Worm (Caenorhabditis elegans) whole organism, L4 larva: ENCODE results near the gene F36H1.12.

Source experiments
- F10B5.3 ChIP-seq: sonication (generic microtip); optimal IDR thresholded peaks from 2 replicates; lab custom pipeline; 2016; ENCODE audit warnings: mild to moderate bottlenecking, missing genetic modification characterization, missing compliant biosample characterization
- F26F4.8 ChIP-seq: fragments of 200-800 bp; sonication (Bioruptor generic); conservative IDR thresholded peaks from 2 replicates; pipeline ENCODE4 v1.3.6; 2022; ENCODE audit warnings: missing genetic modification characterization, missing compliant biosample characterization
- F37D6.2 ChIP-seq: sonication (generic microtip); optimal IDR thresholded peaks from 2 replicates; lab custom pipeline; 2016; ENCODE audit warnings: mild to moderate bottlenecking, missing genetic modification characterization, missing compliant biosample characterization
- F49E8.2 ChIP-seq: sonication (generic microtip); optimal IDR thresholded peaks from 2 replicates; lab custom pipeline; 2016; ENCODE audit warnings: missing compliant biosample characterization, mild to moderate bottlenecking, missing genetic modification characterization, borderline replicate concordance
- ZK337.2 ChIP-seq: fragments of 200-800 bp; sonication (Bioruptor generic); IDR thresholded peaks from 2 replicates; pipeline ENCODE4 v1.3.6; 2022; ENCODE audit warnings: missing genetic modification reagents, missing genetic modification characterization, missing compliant biosample characterization
- ZK546.5 ChIP-seq, 2 experiments: sonication (generic microtip); optimal IDR thresholded peaks; 2 replicates each; lab custom pipeline; 2017; ENCODE audit warnings: missing biosample characterization in 2 of 2, missing genetic modification characterization in 2 of 2
- aha-1 ChIP-seq: fragments of 150-350 bp; peaks from one replicate; lab custom pipeline; 2014; ENCODE audit warnings: missing biosample characterization, missing genetic modification characterization
- arid-1 ChIP-seq: fragments of 200-800 bp; sonication (Bioruptor generic); conservative IDR thresholded peaks from 2 replicates; pipeline ENCODE4 v1.3.6; 2022; ENCODE audit warnings: missing genetic modification reagents, missing genetic modification characterization, missing compliant biosample characterization
- ceh-20 ChIP-seq: fragments of 200-800 bp; sonication (Bioruptor generic); IDR thresholded peaks from 2 replicates; pipeline ENCODE4 v1.3.6; 2022; ENCODE audit warnings: missing genetic modification reagents, missing genetic modification characterization, missing compliant biosample characterization
- ceh-44 ChIP-seq: fragments of 200-800 bp; sonication (Bioruptor generic); IDR thresholded peaks from 2 replicates; pipeline ENCODE4 v1.3.6; 2022; ENCODE audit warnings: missing genetic modification reagents, missing genetic modification characterization, missing compliant biosample characterization
- ceh-62 ChIP-seq: sonication (generic microtip); optimal IDR thresholded peaks from 2 replicates; lab custom pipeline; 2017; ENCODE audit warnings: missing biosample characterization, missing genetic modification characterization
- ctbp-1 ChIP-seq: fragments of 200-800 bp; sonication (Bioruptor generic); IDR thresholded peaks from 2 replicates; pipeline ENCODE4 v1.3.6; 2022; ENCODE audit warnings: missing genetic modification reagents, missing genetic modification characterization, missing compliant biosample characterization
- daf-8 ChIP-seq: fragments of 200-800 bp; sonication (Bioruptor generic); IDR thresholded peaks from 2 replicates; pipeline ENCODE4 v1.3.6; 2022; ENCODE audit warnings: missing genetic modification characterization, missing compliant biosample characterization
- fkh-10 ChIP-seq: fragments of 150-350 bp; optimal IDR thresholded peaks from 2 replicates; lab custom pipeline; 2014; ENCODE audit warnings: missing biosample characterization, missing genetic modification reagents, missing genetic modification characterization
- fos-1 ChIP-seq: fragments of 150-350 bp; optimal IDR thresholded peaks from 2 replicates; lab custom pipeline; 2014; ENCODE audit warnings: missing biosample characterization, missing genetic modification characterization
- hlh-30 ChIP-seq: sonication (generic microtip); optimal IDR thresholded peaks from 2 replicates; lab custom pipeline; 2017; ENCODE audit warnings: antibody characterized with exemption, mild to moderate bottlenecking, missing genetic modification characterization, missing compliant biosample characterization; ENCODE audit not compliant: insufficient read depth
- hmg-1.1 ChIP-seq: fragments of 200-800 bp; sonication (Bioruptor generic); IDR thresholded peaks from 2 replicates; pipeline ENCODE4 v1.3.6; 2022; ENCODE audit warnings: missing genetic modification reagents, missing genetic modification characterization, missing compliant biosample characterization
- jun-1 ChIP-seq: fragments of 150-350 bp; optimal IDR thresholded peaks from 2 replicates; lab custom pipeline; 2014; ENCODE audit warnings: missing biosample characterization, missing genetic modification reagents, missing genetic modification characterization
- lin-1 ChIP-seq: fragments of 200-800 bp; sonication (Bioruptor generic); IDR thresholded peaks from 2 replicates; pipeline ENCODE4 v1.3.6; 2022; ENCODE audit warnings: missing genetic modification reagents, missing genetic modification characterization, missing compliant biosample characterization
- lin-29 ChIP-seq: fragments of 200-800 bp; sonication (Bioruptor generic); IDR thresholded peaks from 2 replicates; pipeline ENCODE4 v1.3.6; 2022; ENCODE audit warnings: missing genetic modification reagents, missing genetic modification characterization, missing compliant biosample characterization
- madf-5 ChIP-seq, 2 experiments: fragments of 200-800 bp; sonication (Bioruptor generic); IDR thresholded peaks; 2 replicates each; pipeline ENCODE4 v1.3.6; 2022; ENCODE audit warnings: missing compliant biosample characterization in 2 of 2, missing genetic modification characterization in 2 of 2
- mdl-1 ChIP-seq, 2 experiments: fragments of 150-350 bp in 1 of 2; sonication (generic microtip) in 1 of 2; optimal IDR thresholded peaks; 2 replicates each; lab custom pipeline; 2014 to 2017; ENCODE audit warnings: missing biosample characterization in 2 of 2, missing genetic modification characterization in 2 of 2
- mes-2 ChIP-seq: sonication (generic microtip); optimal IDR thresholded peaks from 2 replicates; lab custom pipeline; 2016; ENCODE audit warnings: missing genotype, mild to moderate bottlenecking, missing genetic modification characterization, missing compliant biosample characterization; ENCODE audit not compliant: poor library complexity, severe bottlenecking
- mxl-2 ChIP-seq: fragments of 200-800 bp; sonication (Bioruptor generic); conservative IDR thresholded peaks from 2 replicates; pipeline ENCODE4 v1.3.6; 2022; ENCODE audit warnings: missing genetic modification reagents, missing genetic modification characterization, missing compliant biosample characterization
- nhr-102 ChIP-seq: sonication (generic microtip); optimal IDR thresholded peaks from 2 replicates; lab custom pipeline; 2016; ENCODE audit warnings: mild to moderate bottlenecking, missing genetic modification characterization, moderate library complexity, missing compliant biosample characterization
- nhr-111 ChIP-seq: fragments of 200-800 bp; sonication (Bioruptor generic); optimal IDR thresholded peaks from 2 replicates; lab custom pipeline; 2018; ENCODE audit warnings: mild to moderate bottlenecking, missing genetic modification characterization, missing compliant biosample characterization
- nhr-25 ChIP-seq: sonication (generic microtip); optimal IDR thresholded peaks from 2 replicates; lab custom pipeline; 2017; ENCODE audit warnings: missing genetic modification characterization, mild to moderate bottlenecking, missing compliant biosample characterization, antibody characterized with exemption, moderate library complexity, borderline replicate concordance; ENCODE audit not compliant: insufficient read depth
- nhr-28 ChIP-seq: fragments of 150-350 bp; optimal IDR thresholded peaks from 2 replicates; lab custom pipeline; 2014; ENCODE audit warnings: missing biosample characterization, missing genetic modification characterization
- nhr-41 ChIP-seq: fragments of 200-800 bp; sonication (Bioruptor generic); IDR thresholded peaks from 2 replicates; pipeline ENCODE4 v1.3.6; 2022; ENCODE audit warnings: missing genetic modification reagents, missing genetic modification characterization, missing compliant biosample characterization
- nhr-6 ChIP-seq: fragments of 150-350 bp; optimal IDR thresholded peaks from 2 replicates; lab custom pipeline; 2014; ENCODE audit warnings: missing biosample characterization, missing genetic modification characterization
- nhr-76 ChIP-seq: fragments of 150-350 bp; optimal IDR thresholded peaks from 2 replicates; lab custom pipeline; 2014; ENCODE audit warnings: missing biosample characterization, missing genetic modification characterization
- nhr-77 ChIP-seq: fragments of 150-350 bp; optimal IDR thresholded peaks from 2 replicates; lab custom pipeline; 2014; ENCODE audit warnings: missing biosample characterization, missing genetic modification characterization
- pha-4 ChIP-seq, 2 experiments: fragments of 150-350 bp in 1 of 2; fragments of 200-800 bp in 1 of 2; sonication (Bioruptor generic) in 1 of 2; IDR thresholded peaks in 1 of 2; optimal IDR thresholded peaks in 1 of 2; 2 replicates each; pipeline versions ENCODE4 v1.3.6 to Lab custom; 2014 to 2022; ENCODE audit warnings: missing genetic modification characterization in 2 of 2, missing genetic modification reagents in 2 of 2, missing biosample characterization in 1 of 2, missing compliant biosample characterization in 1 of 2
- pqm-1 ChIP-seq: sonication (generic microtip); optimal IDR thresholded peaks from 2 replicates; lab custom pipeline; 2017; ENCODE audit warnings: missing biosample characterization, missing genetic modification characterization
- rbr-2 ChIP-seq: sonication (generic microtip); optimal IDR thresholded peaks from 2 replicates; lab custom pipeline; 2016; ENCODE audit warnings: missing genotype, missing genetic modification characterization, missing compliant biosample characterization
- saeg-2 ChIP-seq: fragments of 200-800 bp; sonication (Bioruptor generic); IDR thresholded peaks from 2 replicates; pipeline ENCODE4 v1.3.6; 2022; ENCODE audit warnings: missing genetic modification reagents, missing genetic modification characterization, missing compliant biosample characterization
- spr-3 ChIP-seq: fragments of 200-800 bp; sonication (Bioruptor generic); optimal IDR thresholded peaks from 2 replicates; lab custom pipeline; 2018; ENCODE audit warnings: mild to moderate bottlenecking, missing genetic modification characterization, missing compliant biosample characterization
- unc-39 ChIP-seq: sonication (generic microtip); optimal IDR thresholded peaks from 2 replicates; lab custom pipeline; 2017; ENCODE audit warnings: missing biosample characterization, missing genetic modification characterization
- unc-62 ChIP-seq, 3 experiments: fragments of 150-350 bp in 1 of 3; sonication (generic microtip); optimal IDR thresholded peaks in 2 of 3; peaks in 1 of 3; 1 replicate in 1 of 3; 2 replicates in 2 of 3; lab custom pipeline; 2014 to 2017; ENCODE audit warnings: missing biosample characterization in 3 of 3, missing genetic modification characterization in 3 of 3, missing genetic modification reagents in 3 of 3, missing genotype in 1 of 3
- vab-7 ChIP-seq: fragments of 200-800 bp; sonication (Bioruptor generic); IDR thresholded peaks from 2 replicates; pipeline ENCODE4 v1.3.6; 2022; ENCODE audit warnings: missing genetic modification reagents, missing genetic modification characterization, missing compliant biosample characterization
- ztf-11 ChIP-seq: fragments of 150-350 bp; optimal IDR thresholded peaks from 2 replicates; lab custom pipeline; 2014; ENCODE audit warnings: missing biosample characterization, missing genetic modification characterization

Gene F36H1.12

DNA sequence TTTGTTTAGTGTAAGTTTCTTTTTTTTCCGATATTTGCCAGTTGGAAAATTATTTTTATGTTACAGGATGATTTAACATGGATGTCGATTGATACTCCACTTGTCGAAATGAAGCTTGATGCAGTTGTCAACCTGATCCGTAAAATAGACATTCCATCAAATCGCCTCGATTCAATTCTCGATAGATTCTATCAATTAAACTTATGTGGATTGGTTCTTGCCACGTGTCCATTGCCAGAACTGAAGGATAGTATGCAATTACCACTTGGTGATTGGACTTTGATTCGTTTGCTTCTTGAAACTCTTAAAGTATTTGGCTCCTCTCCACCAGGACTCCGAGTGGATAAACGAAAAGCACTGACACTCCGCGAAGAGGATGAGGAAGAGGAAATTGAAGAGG, 9.1 kb downstream of the F36H1.12 start:
- TF ChIP-seq spr-3 (no peak), lin-29 (no peak), nhr-77 (no peak), daf-8 (GFP tag; lab: Robert Waterston, UW) (no peak), ZK546.5 (tag; optimal IDR thresholded peaks at IDR 0.05; lab: Kevin White, UChicago) (no peak), unc-62 (GFP tag; optimal IDR thresholded peaks at IDR 0.05 in 1 of 2; lab: Kevin White, UChicago) (peak in 1 of 2 experiments; percentile 96), unc-62 (tag; optimal IDR thresholded peaks at IDR 0.05; lab: Kevin White, UChicago) (no peak)
- TF ChIP-seq, all 104 proteins: peak for 1

DNA sequence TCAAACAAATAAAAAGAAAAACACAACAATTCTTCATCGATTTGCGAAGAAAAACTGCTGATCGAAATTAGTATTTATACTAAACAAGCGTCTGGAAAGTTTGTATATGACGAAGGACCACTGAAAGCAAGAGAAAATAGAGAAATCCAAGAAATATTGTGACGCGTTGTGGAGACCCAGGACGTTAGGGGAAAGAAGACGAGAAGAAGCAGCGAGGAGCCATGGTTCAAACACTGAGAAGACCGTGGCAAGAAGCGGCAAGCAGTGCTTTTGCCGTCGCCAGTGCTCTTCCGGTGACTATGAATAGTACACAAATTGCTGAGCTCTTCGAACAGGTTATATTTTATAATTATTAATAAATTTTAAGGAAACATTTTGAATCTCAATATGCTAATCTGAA, 14.8 kb downstream of the F36H1.12 start:
- TF ChIP-seq hmg-1.1 (0 out of 2 replicates have a peak, but pooled peaks have one; percentile 9), F10B5.3 (tag; lab: Kevin White, UChicago) (no peak), mdl-1 (tag; optimal IDR thresholded peaks at IDR 0.05; lab: Kevin White, UChicago) (no peak), aha-1 (tag; lab: Kevin White, UChicago) (peak; percentile 13), unc-39 (tag; lab: Kevin White, UChicago) (no peak), arid-1 (GFP tag; lab: Robert Waterston, UW) (no peak), mes-2 (tag; lab: Kevin White, UChicago) (peak; percentile 6), mxl-2 (GFP tag; lab: Robert Waterston, UW) (no peak), fos-1 (tag; lab: Kevin White, UChicago) (no peak), F49E8.2 (tag; lab: Kevin White, UChicago) (no peak), fkh-10 (GFP tag; lab: Kevin White, UChicago) (no peak), ceh-20 (no peak), nhr-111 (GFP tag; lab: Kevin White, UChicago) (no peak), pha-4 (GFP tag; IDR thresholded peaks at IDR 0.05; lab: Robert Waterston, UW) (no peak), pha-4 (tag; optimal IDR thresholded peaks at IDR 0.05; lab: Kevin White, UChicago) (no peak), ctbp-1 (GFP tag; lab: Robert Waterston, UW) (0 out of 2 replicates have a peak, but pooled peaks have one; percentile 27)

DNA sequence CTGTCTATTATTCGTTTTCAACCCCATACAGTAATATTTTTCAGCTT, 15.1 kb downstream of the F36H1.12 start, which contains the start of gene kdin-1:
Gene kdin-1 (plus strand): TSS at position 38 of the 47 bp plus-strand sequence.
- no peak for TF ChIP-seq lin-29

DNA sequence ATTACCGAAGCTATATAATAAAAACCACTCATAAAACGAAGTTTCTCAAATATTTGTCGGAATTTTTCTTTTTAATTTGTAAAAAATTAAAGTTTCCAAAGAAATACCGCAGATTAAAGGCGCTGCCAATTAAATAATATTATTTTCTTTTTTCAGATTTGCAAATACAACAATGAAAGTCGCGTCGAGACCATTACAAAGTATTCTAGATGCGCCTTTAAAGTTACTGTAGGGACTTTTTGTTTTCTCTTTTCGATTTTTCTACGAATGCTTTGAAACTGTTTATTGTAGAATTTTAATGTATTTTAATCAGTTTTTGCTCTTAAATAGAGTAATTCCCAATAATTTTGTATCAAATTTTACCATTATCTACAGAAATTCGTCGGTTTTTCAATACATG, 15.3 kb downstream of the F36H1.12 start:
- TF ChIP-seq nhr-77, result no peak
- peak in 1 of 2 experiments; percentile 43 for TF ChIP-seq unc-62 (GFP tag; optimal IDR thresholded peaks at IDR 0.05 in 1 of 2; lab: Kevin White, UChicago)
- TF ChIP-seq unc-62 (tag; optimal IDR thresholded peaks at IDR 0.05; lab: Kevin White, UChicago), result no peak
- TF ChIP-seq, all 104 proteins: peak for 1

DNA sequence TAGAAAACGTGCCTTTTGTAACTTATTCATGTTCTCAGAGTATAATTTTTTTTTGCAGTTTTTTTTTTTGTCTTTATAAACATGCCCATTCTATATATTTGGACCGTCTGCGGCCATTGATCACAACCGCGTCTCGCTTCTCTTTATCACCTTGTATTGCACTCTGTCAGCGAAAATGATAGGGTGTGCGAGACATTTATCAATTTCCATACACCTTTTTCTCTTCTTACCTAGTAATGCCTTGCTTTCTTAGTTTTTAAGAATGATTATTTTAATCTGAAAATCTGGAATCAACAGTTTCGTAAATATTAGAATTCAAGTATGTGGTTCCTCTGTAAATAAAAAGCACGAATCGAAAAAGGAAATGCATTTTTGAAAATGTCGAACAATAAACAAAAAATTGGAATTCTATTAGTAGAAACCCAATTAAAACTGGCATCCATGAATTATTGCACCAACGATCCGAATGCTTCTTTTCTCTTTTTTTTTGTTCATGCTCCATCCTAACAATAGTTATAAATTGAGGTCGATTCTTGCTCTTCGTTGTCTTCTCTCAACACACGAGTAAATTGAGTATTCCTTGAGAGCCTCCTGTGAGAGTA, 16.3 kb downstream of the F36H1.12 start:
- TF ChIP-seq nhr-41, result 0 out of 2 replicates have a peak, but pooled peaks have one; percentile 27
- no peak for TF ChIP-seq nhr-76
- TF ChIP-seq nhr-25 (tag; lab: Kevin White, UChicago), result no peak
- TF ChIP-seq nhr-102 (tag; lab: Kevin White, UChicago), result no peak
- TF ChIP-seq F26F4.8 (GFP tag; lab: Robert Waterston, UW), result no peak
- peak; percentile 38 for TF ChIP-seq pqm-1
- TF ChIP-seq nhr-28 (tag; lab: Kevin White, UChicago), result peak; percentile 51
- peak; percentile 30 for TF ChIP-seq aha-1 (tag; lab: Kevin White, UChicago)
- no peak for TF ChIP-seq saeg-2 (GFP tag; lab: Robert Waterston, UW)
- TF ChIP-seq mxl-2 (GFP tag; lab: Robert Waterston, UW), result no peak
- TF ChIP-seq rbr-2 (tag; lab: Kevin White, UChicago), result no peak
- no peak for TF ChIP-seq daf-8 (GFP tag; lab: Robert Waterston, UW)
- no peak for TF ChIP-seq ctbp-1 (GFP tag; lab: Robert Waterston, UW)
- TF ChIP-seq vab-7 (GFP tag; lab: Robert Waterston, UW), result no peak
- TF ChIP-seq nhr-6, result no peak
- TF ChIP-seq hlh-30 (tag; lab: Kevin White, UChicago), result no peak
- 0 out of 2 replicates have a peak, but pooled peaks have one; percentile 18 for TF ChIP-seq arid-1 (GFP tag; lab: Robert Waterston, UW)
- peak; percentile 52 for TF ChIP-seq nhr-77
- TF ChIP-seq lin-29, result no peak
- TF ChIP-seq ztf-11 (tag; lab: Kevin White, UChicago), result no peak
- TF ChIP-seq lin-1, result no peak
- no peak for TF ChIP-seq F37D6.2 (tag; lab: Kevin White, UChicago)
- TF ChIP-seq ZK337.2 (GFP tag; lab: Robert Waterston, UW), result no peak
- no peak for TF ChIP-seq ceh-44 (GFP tag; lab: Robert Waterston, UW)
- TF ChIP-seq mdl-1 (tag; optimal IDR thresholded peaks at IDR 0.05; lab: Kevin White, UChicago), result no peak
- no peak for TF ChIP-seq jun-1 (tag; lab: Kevin White, UChicago)
- no peak for TF ChIP-seq ceh-62 (tag; lab: Kevin White, UChicago)
- TF ChIP-seq madf-5 (GFP tag; IDR thresholded peaks at IDR 0.05; lab: Robert Waterston, UW), result no peak
